Fruit fly (Drosophila melanogaster): ENCODE data around the gene yip2.
A peak's percentile ranks its signal among the peaks of the same experiment; 100 is the strongest.

Gene yip2

DNA sequence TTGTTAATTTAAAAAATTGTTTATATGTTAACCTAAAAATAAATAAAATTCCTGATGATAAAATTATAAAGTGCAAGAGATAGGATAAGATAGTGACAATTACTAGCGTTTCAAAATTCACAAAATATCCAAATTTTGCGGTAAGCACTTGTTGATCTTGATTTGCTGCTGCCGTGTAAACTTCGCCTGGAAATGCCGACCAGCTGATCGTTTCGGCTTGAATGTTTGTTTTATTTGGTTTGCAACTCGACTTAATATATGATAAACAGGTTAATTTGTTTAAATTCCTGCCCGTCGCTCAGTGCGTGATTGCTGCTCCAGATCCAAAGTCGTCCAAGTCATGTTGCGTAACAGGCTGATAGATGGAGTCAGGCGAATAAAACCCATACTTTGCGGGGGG is 6.3 kb downstream of the yip2 start, which contains the start of gene CG4592 (continued):
- TF ChIP-seq ash1 (GFP tag; optimal IDR thresholded peaks at IDR 0.05) (no peak), HLH54F (GFP tag; optimal IDR thresholded peaks at IDR 0.05) (peak; percentile 29), vfl (GFP tag; optimal IDR thresholded peaks at IDR 0.05) (peak; percentile 60), CG30403 (GFP tag; optimal IDR thresholded peaks at IDR 0.05) (peak; percentile 71), BEAF-32 (GFP tag; optimal IDR thresholded peaks at IDR 0.05) (no peak), CG14965 (GFP tag; optimal IDR thresholded peaks at IDR 0.05; ENCODE audit: borderline replicate concordance) (no peak), CG12071 (GFP tag; optimal IDR thresholded peaks at IDR 0.05) (peak; percentile 30), ssp (GFP tag; IDR thresholded peaks at IDR 0.05) (peak; percentile 14; the same call in 1 of the 2 replicates), cato (GFP tag; optimal IDR thresholded peaks at IDR 0.05; ENCODE audit: borderline replicate concordance) (peak; percentile 24), Ssrp (tag; optimal IDR thresholded peaks at IDR 0.05) (no peak), h (optimal IDR thresholded peaks at IDR 0.05) (no peak), grn (GFP tag; optimal IDR thresholded peaks at IDR 0.05) (no peak), pho (GFP tag; optimal IDR thresholded peaks at IDR 0.05) (no peak), Lhr (GFP tag; optimal IDR thresholded peaks at IDR 0.05) (no peak), sd (tag; optimal IDR thresholded peaks at IDR 0.05) (no peak), CG1647 (GFP tag; optimal IDR thresholded peaks at IDR 0.05) (no peak), CG2875 (GFP tag; optimal IDR thresholded peaks at IDR 0.05) (peak; percentile 45), scrt (GFP tag; optimal IDR thresholded peaks at IDR 0.05) (no peak), cwo (GFP tag; optimal IDR thresholded peaks at IDR 0.05) (peak; percentile 14), CG15514 (GFP tag; optimal IDR thresholded peaks at IDR 0.05) (peak; percentile 46), Hr39 (optimal IDR thresholded peaks at IDR 0.05) (no peak), CG2712 (tag; optimal IDR thresholded peaks at IDR 0.05) (peak; percentile 78), abd-A (tag; optimal IDR thresholded peaks at IDR 0.05) (no peak), ttk (GFP tag; IDR thresholded peaks at IDR 0.05) (no peak), CG5180 (GFP tag; optimal IDR thresholded peaks at IDR 0.05) (no peak), E2f1 (GFP tag; IDR thresholded peaks at IDR 0.05) (no peak), Hr51 (GFP tag; optimal IDR thresholded peaks at IDR 0.05) (no peak), CG1792 (GFP tag; optimal IDR thresholded peaks at IDR 0.05) (no peak), gsb (GFP tag; IDR thresholded peaks at IDR 0.05) (no peak), CG11456 (GFP tag; IDR thresholded peaks at IDR 0.05) (peak; percentile 73; the same call in 2 of the 3 replicates), Bdp1 (GFP tag; optimal IDR thresholded peaks at IDR 0.05) (peak; percentile 18), esg (GFP tag; conservative IDR thresholded peaks at IDR 0.05) (no peak), Xbp1 (GFP tag; optimal IDR thresholded peaks at IDR 0.05) (peak; percentile 64), CG3838 (GFP tag; optimal IDR thresholded peaks at IDR 0.05) (peak; percentile 5), CG13894 (tag; optimal IDR thresholded peaks at IDR 0.05) (no peak), CG14710 (tag; optimal IDR thresholded peaks at IDR 0.05) (peak; percentile 52), CG7372 (GFP tag; IDR thresholded peaks at IDR 0.05) (no peak), CG42726 (GFP tag; IDR thresholded peaks at IDR 0.05; ENCODE audit: partially characterized antibody) (no peak), Sry-β (GFP tag; optimal IDR thresholded peaks at IDR 0.05) (no peak), danr (GFP tag; IDR thresholded peaks at IDR 0.05) (peak; percentile 11; the same call in 1 of the 2 replicates), exex (tag; optimal IDR thresholded peaks at IDR 0.05) (peak; percentile 52), Lpt (GFP tag; optimal IDR thresholded peaks at IDR 0.05) (no peak), CG8924 (tag; optimal IDR thresholded peaks at IDR 0.05) (peak; percentile 75), Dad (GFP tag; optimal IDR thresholded peaks at IDR 0.05) (peak; percentile 14), CG9215 (GFP tag; IDR thresholded peaks at IDR 0.05) (no peak), CG12219 (GFP tag; optimal IDR thresholded peaks at IDR 0.05) (peak; percentile 66), corto (GFP tag; optimal IDR thresholded peaks at IDR 0.05) (no peak), jing (GFP tag; optimal IDR thresholded peaks at IDR 0.05) (no peak), ara (GFP tag; IDR thresholded peaks at IDR 0.05) (peak; percentile 53; the same call in 1 of the 2 replicates), tio (GFP tag; optimal IDR thresholded peaks at IDR 0.05) (no peak), wor (GFP tag; IDR thresholded peaks at IDR 0.05) (no peak)

All from whole organism, embryonic.